Worm (Caenorhabditis elegans) whole organism, early embryonic: ENCODE measurements around the gene pph-1.

Experiments used
- F13C5.2 ChIP-seq: sonication (generic microtip); optimal IDR thresholded peaks from 2 replicates; lab custom pipeline; 2017; ENCODE audit warnings: mild to moderate bottlenecking, missing genetic modification characterization, inconsistent platforms, missing compliant biosample characterization
- aly-1 ChIP-seq: sonication (generic microtip); optimal IDR thresholded peaks from 2 replicates; lab custom pipeline; 2016; ENCODE audit warnings: missing genetic modification characterization, missing compliant biosample characterization
- ama-1 ChIP-seq: fragments of 150-350 bp; optimal IDR thresholded peaks from 2 replicates; lab custom pipeline; 2014
- ets-7 ChIP-seq: sonication (generic microtip); optimal IDR thresholded peaks from 2 replicates; lab custom pipeline; 2016; ENCODE audit warnings: missing genotype, missing genetic modification characterization, missing compliant biosample characterization
- flt-1 ChIP-seq: fragments of 200-800 bp; sonication (Bioruptor generic); IDR thresholded peaks from 2 replicates; pipeline ENCODE4 v1.3.6; 2022; ENCODE audit warnings: missing genetic modification characterization, missing compliant biosample characterization
- hmg-4 ChIP-seq: fragments of 200-800 bp; sonication (Bioruptor generic); optimal IDR thresholded peaks from 2 replicates; lab custom pipeline; 2018; ENCODE audit warnings: mild to moderate bottlenecking, missing genetic modification characterization, missing compliant biosample characterization
- hnd-1 ChIP-seq: sonication (generic microtip); optimal IDR thresholded peaks from 2 replicates; lab custom pipeline; 2016; ENCODE audit warnings: missing genetic modification characterization, missing compliant biosample characterization
- pes-1 ChIP-seq: fragments of 200-800 bp; sonication (Bioruptor generic); IDR thresholded peaks from 2 replicates; pipeline ENCODE4 v1.3.6; 2022; ENCODE audit warnings: missing genetic modification reagents, missing genetic modification characterization, missing compliant biosample characterization
- scrt-1 ChIP-seq: fragments of 200-800 bp; sonication (Bioruptor generic); IDR thresholded peaks from 2 replicates; pipeline ENCODE4 v1.3.6; 2022; ENCODE audit warnings: missing genetic modification characterization, missing compliant biosample characterization
- tbx-37 ChIP-seq: fragments of 200-800 bp; sonication (Bioruptor generic); conservative IDR thresholded peaks from 2 replicates; pipeline ENCODE4 v1.3.6; 2022; ENCODE audit warnings: missing genetic modification reagents, missing genetic modification characterization, missing compliant biosample characterization
- tra-4 ChIP-seq: sonication (generic microtip); optimal IDR thresholded peaks from 2 replicates; lab custom pipeline; 2017; ENCODE audit warnings: missing genetic modification characterization, missing compliant biosample characterization

DNA sequence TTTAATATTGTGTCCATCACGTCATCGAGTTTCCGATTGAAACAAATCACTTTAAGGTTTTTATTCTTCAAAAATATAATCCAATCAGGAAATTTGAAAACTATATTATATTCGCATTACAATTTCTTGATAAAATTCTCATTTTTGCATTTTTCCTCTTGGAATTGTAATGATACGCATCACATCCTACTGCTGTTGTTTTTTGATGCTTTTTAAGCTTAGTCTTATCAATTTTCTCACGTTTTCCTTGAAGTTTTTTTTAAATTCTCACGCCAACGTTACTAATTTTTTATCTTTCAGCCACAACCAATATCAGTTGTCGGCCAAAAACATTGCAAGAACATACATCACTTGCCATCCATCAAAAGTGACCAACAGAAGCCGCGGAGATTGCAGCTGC, 20.2 kb upstream of the pph-1 start, which contains the start of gene gsp-1:
- no peak for TF ChIP-seq ama-1
- TF ChIP-seq ets-7 (tag; lab: Kevin White, UChicago) = no peak
- TF ChIP-seq F13C5.2 (tag; lab: Kevin White, UChicago) = no peak
- TF ChIP-seq flt-1 (GFP tag; lab: Robert Waterston, UW) = no peak
- no peak for TF ChIP-seq tra-4 (tag; lab: Kevin White, UChicago)
- no peak for TF ChIP-seq scrt-1 (GFP tag; lab: Robert Waterston, UW)
- no peak for TF ChIP-seq pes-1 (GFP tag; lab: Robert Waterston, UW)
- no peak for TF ChIP-seq tbx-37
- TF ChIP-seq aly-1 (tag; lab: Kevin White, UChicago) = no peak
- no peak for TF ChIP-seq hnd-1
- TF ChIP-seq hmg-4 (GFP tag; lab: Kevin White, UChicago) = no peak
